Fruit fly (Drosophila melanogaster) whole organism, prepupa: ENCODE data around the gene Sos.

Experiments
- Blimp-1 ChIP-seq: fragments of 200-800 bp; sonication (Bioruptor generic); optimal IDR thresholded peaks from 3 replicates; lab custom pipeline; 2017; ENCODE audit warnings: missing biosample characterization, missing genetic modification characterization, mild to moderate bottlenecking, moderate library complexity, missing genetic modification reagents
- CG10631 ChIP-seq: fragments of 200-800 bp; sonication (Bioruptor generic); optimal IDR thresholded peaks from 2 replicates; lab custom pipeline; 2016; ENCODE audit warnings: missing biosample characterization, missing genetic modification characterization
- CG10669 ChIP-seq: fragments of 200-800 bp; sonication (Bioruptor generic); optimal IDR thresholded peaks from 3 replicates; lab custom pipeline; 2018; ENCODE audit warnings: missing biosample characterization, mild to moderate bottlenecking, missing genetic modification characterization, moderate library complexity
- CG15336 ChIP-seq: fragments of 200-800 bp; sonication (Bioruptor generic); IDR thresholded peaks from 2 replicates; pipeline ENCODE4 v1.3.6; 2022; ENCODE audit warnings: missing biosample characterization, missing genetic modification characterization
- CG1621 ChIP-seq: fragments of 200-800 bp; sonication (Bioruptor generic); optimal IDR thresholded peaks from 3 replicates; lab custom pipeline; 2018; ENCODE audit warnings: missing biosample characterization, mild to moderate bottlenecking, missing genetic modification characterization
- CG3032 ChIP-seq: fragments of 200-800 bp; optimal IDR thresholded peaks from 2 replicates; lab custom pipeline; 2019; ENCODE audit warnings: missing biosample characterization, mild to moderate bottlenecking, missing genetic modification characterization, moderate library complexity
- CG31627 ChIP-seq: fragments of 200-800 bp; sonication (Bioruptor generic); optimal IDR thresholded peaks from 3 replicates; lab custom pipeline; 2016; ENCODE audit warnings: missing biosample characterization, missing genetic modification characterization
- CG32006 ChIP-seq: fragments of 200-800 bp; sonication (Bioruptor generic); optimal IDR thresholded peaks from 3 replicates; lab custom pipeline; 2017; ENCODE audit warnings: missing biosample characterization, mild to moderate bottlenecking, missing genetic modification characterization
- CG34406 ChIP-seq: fragments of 200-800 bp; sonication (Bioruptor generic); optimal IDR thresholded peaks from 3 replicates; lab custom pipeline; 2016; ENCODE audit warnings: missing biosample characterization, missing genetic modification characterization
- CG3919 ChIP-seq: fragments of 200-800 bp; sonication (Bioruptor generic); optimal IDR thresholded peaks from 3 replicates; lab custom pipeline; 2016; ENCODE audit warnings: missing biosample characterization, missing genetic modification characterization
- CG4318 ChIP-seq: fragments of 200-800 bp; sonication (Bioruptor generic); optimal IDR thresholded peaks from 3 replicates; lab custom pipeline; 2017; ENCODE audit warnings: missing biosample characterization, mild to moderate bottlenecking, missing genetic modification characterization
- CG6792 ChIP-seq: fragments of 200-800 bp; sonication (Bioruptor generic); optimal IDR thresholded peaks from 3 replicates; lab custom pipeline; 2016; ENCODE audit warnings: missing biosample characterization, missing genetic modification characterization
- CG7368 ChIP-seq: fragments of 200-800 bp; sonication (Bioruptor generic); optimal IDR thresholded peaks from 3 replicates; lab custom pipeline; 2016; ENCODE audit warnings: missing biosample characterization, missing genetic modification characterization
- CG8119 ChIP-seq: fragments of 200-800 bp; sonication (Bioruptor generic); IDR thresholded peaks from 3 replicates; pipeline ENCODE4 v1.3.6; 2022; ENCODE audit warnings: missing biosample characterization, missing genetic modification characterization
- CG8632 ChIP-seq: fragments of 200-800 bp; sonication (Bioruptor generic); optimal IDR thresholded peaks from 3 replicates; lab custom pipeline; 2016; ENCODE audit warnings: missing biosample characterization, missing genetic modification characterization
- Eip78C ChIP-seq: fragments of 200-800 bp; sonication (Bioruptor generic); peaks from one replicate; lab custom pipeline; 2016; ENCODE audit warnings: missing biosample characterization, missing genetic modification characterization
- Ets96B ChIP-seq: fragments of 200-800 bp; optimal IDR thresholded peaks from 2 replicates; lab custom pipeline; 2019; ENCODE audit warnings: missing biosample characterization, mild to moderate bottlenecking, missing genetic modification characterization, moderate library complexity
- Gug ChIP-seq: fragments of 200-800 bp; sonication (Bioruptor generic); IDR thresholded peaks from 2 replicates; pipeline ENCODE4 v1.3.6; 2022; ENCODE audit warnings: missing biosample characterization, missing genetic modification characterization
- Hr38 ChIP-seq: sonication (Bioruptor generic); optimal IDR thresholded peaks from 2 replicates; lab custom pipeline; 2016; ENCODE audit warnings: missing biosample characterization, missing genetic modification characterization
- Met ChIP-seq: fragments of 200-800 bp; sonication (Bioruptor generic); optimal IDR thresholded peaks from 3 replicates; lab custom pipeline; 2016; ENCODE audit warnings: missing biosample characterization, missing genetic modification characterization
- Sox14 ChIP-seq: fragments of 200-800 bp; sonication (Bioruptor generic); optimal IDR thresholded peaks from 3 replicates; lab custom pipeline; 2016; ENCODE audit warnings: missing biosample characterization, missing genetic modification characterization
- achi ChIP-seq: fragments of 200-800 bp; sonication (Bioruptor generic); optimal IDR thresholded peaks from 3 replicates; lab custom pipeline; 2016; ENCODE audit warnings: missing biosample characterization, missing genetic modification characterization
- acj6 ChIP-seq: fragments of 200-800 bp; sonication (Bioruptor generic); optimal IDR thresholded peaks from 3 replicates; lab custom pipeline; 2016; ENCODE audit warnings: missing biosample characterization, missing genetic modification characterization
- cyc ChIP-seq: fragments of 200-800 bp; sonication (Bioruptor generic); optimal IDR thresholded peaks from 3 replicates; lab custom pipeline; 2016; ENCODE audit warnings: missing biosample characterization, missing genetic modification characterization
- dsx ChIP-seq: fragments of 200-800 bp; optimal IDR thresholded peaks from 3 replicates; lab custom pipeline; 2019; ENCODE audit warnings: missing biosample characterization, mild to moderate bottlenecking, missing genetic modification characterization, moderate library complexity; ENCODE audit not compliant: poor library complexity, severe bottlenecking
- eg ChIP-seq: fragments of 200-800 bp; sonication (Bioruptor generic); IDR thresholded peaks from 3 replicates; pipeline ENCODE4 v1.3.6; 2022; ENCODE audit warnings: missing biosample characterization, missing genetic modification characterization
- esn ChIP-seq: fragments of 200-800 bp; sonication (Bioruptor generic); optimal IDR thresholded peaks from 2 replicates; lab custom pipeline; 2016; ENCODE audit warnings: missing biosample characterization, mild to moderate bottlenecking, missing genetic modification characterization, moderate library complexity
- fd59A ChIP-seq: fragments of 200-800 bp; sonication (Bioruptor generic); optimal IDR thresholded peaks from 2 replicates; lab custom pipeline; 2017; ENCODE audit warnings: missing biosample characterization, mild to moderate bottlenecking, missing genetic modification characterization, missing genetic modification reagents
- fd85E ChIP-seq: fragments of 200-800 bp; sonication (Bioruptor generic); optimal IDR thresholded peaks from 3 replicates; lab custom pipeline; 2016; ENCODE audit warnings: missing biosample characterization, missing genetic modification characterization
- fkh ChIP-seq: fragments of 200-800 bp; sonication (Bioruptor generic); optimal IDR thresholded peaks from 3 replicates; lab custom pipeline; 2017; ENCODE audit warnings: missing biosample characterization, mild to moderate bottlenecking, missing genetic modification characterization, moderate library complexity
- salr ChIP-seq, 2 experiments: fragments of 200-800 bp; sonication (Bioruptor generic); optimal IDR thresholded peaks; 3 replicates each; lab custom pipeline; 2016 to 2018; ENCODE audit warnings: missing biosample characterization in 2 of 2, missing genetic modification characterization in 2 of 2, mild to moderate bottlenecking in 1 of 2
- ss ChIP-seq, 2 experiments: fragments of 200-800 bp; sonication (Bioruptor generic); optimal IDR thresholded peaks; 2 replicates in 1 of 2; 3 replicates in 1 of 2; lab custom pipeline; 2017 to 2018; ENCODE audit warnings: mild to moderate bottlenecking in 2 of 2, missing biosample characterization in 2 of 2, missing genetic modification characterization in 2 of 2, moderate library complexity in 1 of 2
- svp ChIP-seq: fragments of 200-800 bp; sonication (Bioruptor generic); peaks from one replicate; lab custom pipeline; 2016; ENCODE audit warnings: missing biosample characterization, missing genetic modification characterization
- topi ChIP-seq: fragments of 200-800 bp; sonication (Bioruptor generic); optimal IDR thresholded peaks from 3 replicates; lab custom pipeline; 2016; ENCODE audit warnings: missing biosample characterization, missing genetic modification characterization

Gene Sos

dm6 chr2L:13820176-13820575 lies 6.6 kb downstream of the Sos start:
- TF ChIP-seq salr (GFP tag; optimal IDR thresholded peaks at IDR 0.05; lab: Kevin White, UChicago) (no peak), Blimp-1 (GFP tag; lab: Kevin White, UChicago) (no peak), CG6792 (GFP tag; lab: Kevin White, UChicago) (no peak), Sox14 (no peak), dsx (GFP tag; lab: Kevin White, UChicago) (no peak), CG15336 (no peak), CG8119 (GFP tag; lab: Robert Waterston, UW) (no peak), ss (GFP tag; optimal IDR thresholded peaks at IDR 0.05; lab: Kevin White, UChicago) (no peak), Hr38 (GFP tag; lab: Kevin White, UChicago) (no peak), fkh (GFP tag; lab: Kevin White, UChicago) (no peak), fd59A (GFP tag; lab: Kevin White, UChicago) (no peak), achi (GFP tag; lab: Kevin White, UChicago) (no peak), cyc (GFP tag; lab: Kevin White, UChicago) (no peak), svp (GFP tag; lab: Kevin White, UChicago) (no peak), topi (GFP tag; lab: Kevin White, UChicago) (no peak), Eip78C (no peak), CG10631 (no peak)

- TF ChIP-seq topi (GFP tag; lab: Kevin White, UChicago) = no peak
- no peak for TF ChIP-seq esn (GFP tag; lab: Kevin White, UChicago)
- TF ChIP-seq dsx (GFP tag; lab: Kevin White, UChicago) = no peak
- no peak for TF ChIP-seq eg (GFP tag; lab: Robert Waterston, UW)
- no peak for TF ChIP-seq CG10669
- TF ChIP-seq Ets96B (tag; lab: Kevin White, UChicago) = no peak
Observed at dm6 chr2L:13820948-13821347, 7.3 kb downstream of the Sos start, which contains the start of gene b. Gene b (plus strand): TSS chr2L:13821248.

dm6 chr2L:13827557-13827956 lies 13.9 kb downstream of the Sos start, which contains the start of gene PolG1:
Gene PolG1 (minus strand): TSS chr2L:13827772.
- TF ChIP-seq CG7368 (GFP tag; lab: Kevin White, UChicago) (no peak), CG1621 (peak; percentile 77), dsx (GFP tag; lab: Kevin White, UChicago) (no peak)

DNA sequence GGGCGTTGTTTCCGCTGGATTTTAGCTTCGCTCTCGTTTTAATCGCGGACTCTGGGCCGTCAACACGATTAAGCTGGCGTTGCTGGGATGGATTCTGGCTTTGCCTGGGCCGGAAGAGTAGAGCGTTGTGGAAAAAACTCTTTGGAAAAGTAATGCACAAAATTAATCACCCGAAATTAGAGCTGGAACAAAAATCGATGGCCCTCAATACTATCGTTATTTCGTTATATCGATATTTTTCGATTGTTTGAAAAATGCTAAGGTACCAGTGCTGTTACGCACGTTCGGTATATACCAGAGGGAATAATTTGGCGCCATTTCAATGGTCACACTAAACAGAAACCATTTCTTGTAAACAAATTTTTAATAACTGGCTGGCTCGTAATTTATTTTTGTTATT lies 15.9 kb downstream of the Sos start, which contains the start of the genes Arpc1 and Orc5:
Gene Arpc1 (minus strand): TSS at position 202 of the 400 bp plus-strand sequence.
Gene Orc5 (plus strand): TSS at position 298 of the 400 bp plus-strand sequence.
- TF ChIP-seq Met (GFP tag; lab: Kevin White, UChicago) (no peak), CG10631 (no peak), CG6792 (GFP tag; lab: Kevin White, UChicago) (no peak), fd85E (no peak), salr (GFP tag; optimal IDR thresholded peaks at IDR 0.05; lab: Kevin White, UChicago) (no peak), CG3919 (GFP tag; lab: Kevin White, UChicago) (no peak), Ets96B (tag; lab: Kevin White, UChicago) (no peak), CG4318 (GFP tag; lab: Kevin White, UChicago) (no peak), CG10669 (no peak), svp (GFP tag; lab: Kevin White, UChicago) (no peak), Eip78C (no peak), CG8632 (GFP tag; lab: Kevin White, UChicago) (no peak), CG32006 (no peak), CG8119 (GFP tag; lab: Robert Waterston, UW) (no peak), eg (GFP tag; lab: Robert Waterston, UW) (no peak), acj6 (GFP tag; lab: Kevin White, UChicago) (no peak), CG15336 (no peak), fd59A (GFP tag; lab: Kevin White, UChicago) (no peak)

- no peak for TF ChIP-seq Gug (GFP tag; lab: Robert Waterston, UW)
- no peak for TF ChIP-seq CG10631
- TF ChIP-seq esn (GFP tag; lab: Kevin White, UChicago) = peak; percentile 14
- TF ChIP-seq CG31627 (GFP tag; lab: Kevin White, UChicago) = peak; percentile 26
- TF ChIP-seq CG34406 (GFP tag; lab: Kevin White, UChicago) = no peak
- TF ChIP-seq eg (GFP tag; lab: Robert Waterston, UW) = 0 out of 3 replicates have a peak, but pooled peaks have one; percentile 15
- 0 out of 3 replicates have a peak, but pooled peaks have one; percentile 12 for TF ChIP-seq CG8119 (GFP tag; lab: Robert Waterston, UW)
- peak; percentile 8 for TF ChIP-seq CG3032 (tag; lab: Kevin White, UChicago)
Observed at dm6 chr2L:13833058-13833457, 19.4 kb downstream of the Sos start, which contains the start of the genes GatC, PolG2 and Polr2C. Gene GatC (minus strand): TSS chr2L:13833105. Gene PolG2 (minus strand): TSS chr2L:13833105. Gene Polr2C (plus strand): TSS chr2L:13833337.
